Worm (Caenorhabditis elegans): Measurements from ENCODE around the gene Y55F3AR.2.

The Y55F3AR.2 gene

ce11 chrIV:1126490-1126889 lies 32.1 kb downstream of the Y55F3AR.2 start, which contains the start of gene perm-2:
Gene perm-2 (plus strand): TSS chrIV:1126790.
- TF ChIP-seq snpc-4 (tag; optimal IDR thresholded peaks at IDR 0.05) (no peak), mab-5 (tag; optimal IDR thresholded peaks at IDR 0.05) (no peak), unc-62 (GFP tag; optimal IDR thresholded peaks at IDR 0.05) (no peak)

- no peak for TF ChIP-seq snpc-4 (tag; optimal IDR thresholded peaks at IDR 0.05)
- TF ChIP-seq mab-5 (tag; optimal IDR thresholded peaks at IDR 0.05) = no peak
- no peak for TF ChIP-seq nhr-28 (tag; optimal IDR thresholded peaks at IDR 0.05)
- TF ChIP-seq ztf-11 (tag; optimal IDR thresholded peaks at IDR 0.05) = no peak
- TF ChIP-seq ham-2 (GFP tag; optimal IDR thresholded peaks at IDR 0.05) = no peak
- TF ChIP-seq mls-2 (tag; optimal IDR thresholded peaks at IDR 0.05) = no peak
- TF ChIP-seq ceh-39 (tag; optimal IDR thresholded peaks at IDR 0.05) = no peak
- TF ChIP-seq nhr-2 (tag; optimal IDR thresholded peaks at IDR 0.05) = no peak
- no peak for TF ChIP-seq mep-1 (tag; optimal IDR thresholded peaks at IDR 0.05)
- TF ChIP-seq blmp-1 (tag; optimal IDR thresholded peaks at IDR 0.05) = no peak
- no peak for TF ChIP-seq elt-1 (tag; optimal IDR thresholded peaks at IDR 0.05; ENCODE audit: borderline replicate concordance, insufficient read depth)
- no peak for TF ChIP-seq hlh-1 (tag; optimal IDR thresholded peaks at IDR 0.05)
- no peak for TF ChIP-seq lin-32 (GFP tag; optimal IDR thresholded peaks at IDR 0.05)
- no peak for TF ChIP-seq cnd-1 (tag; optimal IDR thresholded peaks at IDR 0.05)
These were observed 33.5 kb downstream of the Y55F3AR.2 start for ce11 chrIV:1127852-1128251.

ce11 chrIV:1136658-1137057 lies 42.3 kb downstream of the Y55F3AR.2 start, which contains the start of gene C44B12.6:
Gene C44B12.6 (minus strand): TSS chrIV:1136758.
- TF ChIP-seq elt-3 (tag; optimal IDR thresholded peaks at IDR 0.05) (no peak), ham-2 (GFP tag; optimal IDR thresholded peaks at IDR 0.05) (no peak), lin-13 (tag; optimal IDR thresholded peaks at IDR 0.05) (no peak), elt-1 (tag; optimal IDR thresholded peaks at IDR 0.05; ENCODE audit: borderline replicate concordance, insufficient read depth) (no peak), flh-1 (GFP tag; optimal IDR thresholded peaks at IDR 0.05) (no peak), snpc-4 (tag; optimal IDR thresholded peaks at IDR 0.05) (no peak), blmp-1 (tag; optimal IDR thresholded peaks at IDR 0.05) (no peak), mls-2 (tag; optimal IDR thresholded peaks at IDR 0.05) (no peak), cnd-1 (tag; optimal IDR thresholded peaks at IDR 0.05) (no peak), nhr-12 (tag; optimal IDR thresholded peaks at IDR 0.05) (no peak), nhr-76 (tag; optimal IDR thresholded peaks at IDR 0.05) (no peak)
